Worm (Caenorhabditis elegans) whole organism, L2 larva: ENCODE measurements around the gene F18C5.9.

ENCODE experiments used
- C34F6.9 ChIP-seq: fragments of 150-350 bp; optimal IDR thresholded peaks from 2 replicates; lab custom pipeline; 2014; ENCODE audit warnings: missing biosample characterization, missing genetic modification characterization
- R02D3.7 ChIP-seq: fragments of 150-350 bp; optimal IDR thresholded peaks from 2 replicates; lab custom pipeline; 2014; ENCODE audit warnings: missing biosample characterization, missing genetic modification characterization
- alr-1 ChIP-seq: fragments of 150-350 bp; optimal IDR thresholded peaks from 2 replicates; lab custom pipeline; 2014; ENCODE audit warnings: missing biosample characterization, missing genetic modification characterization
- aly-2 ChIP-seq: fragments of 150-350 bp; optimal IDR thresholded peaks from 2 replicates; lab custom pipeline; 2014; ENCODE audit warnings: missing biosample characterization, missing genetic modification characterization
- ama-1 ChIP-seq: fragments of 150-350 bp; optimal IDR thresholded peaks from 2 replicates; lab custom pipeline; 2018; ENCODE audit warnings: inconsistent platforms
- blmp-1 ChIP-seq: sonication (generic microtip); optimal IDR thresholded peaks from 2 replicates; lab custom pipeline; 2017; ENCODE audit warnings: missing genetic modification characterization, mild to moderate bottlenecking, missing compliant biosample characterization, antibody characterized with exemption, moderate library complexity; ENCODE audit not compliant: insufficient read depth
- ceh-16 ChIP-seq: fragments of 150-350 bp; optimal IDR thresholded peaks from 2 replicates; lab custom pipeline; 2014; ENCODE audit warnings: missing biosample characterization, missing genetic modification characterization
- crh-2 ChIP-seq: sonication (generic microtip); optimal IDR thresholded peaks from 2 replicates; lab custom pipeline; 2017; ENCODE audit warnings: missing biosample characterization, missing genetic modification characterization
- elt-3 ChIP-seq: sonication (generic microtip); optimal IDR thresholded peaks from 2 replicates; lab custom pipeline; 2017; ENCODE audit warnings: missing biosample characterization, missing genetic modification characterization
- fos-1 ChIP-seq: fragments of 150-350 bp; optimal IDR thresholded peaks from 2 replicates; lab custom pipeline; 2014; ENCODE audit warnings: missing biosample characterization, missing genetic modification characterization
- gmeb-1 ChIP-seq: fragments of 150-350 bp; optimal IDR thresholded peaks from 2 replicates; lab custom pipeline; 2014; ENCODE audit warnings: missing biosample characterization, missing genetic modification characterization
- lin-13 ChIP-seq: fragments of 150-350 bp; optimal IDR thresholded peaks from 2 replicates; lab custom pipeline; 2014; ENCODE audit warnings: missing biosample characterization, missing genetic modification reagents, missing genetic modification characterization
- lsy-2 ChIP-seq, 2 experiments: fragments of 150-350 bp in 1 of 2; sonication (generic microtip) in 1 of 2; optimal IDR thresholded peaks; 2 replicates each; lab custom pipeline; 2014 to 2017; ENCODE audit warnings: missing biosample characterization in 2 of 2, missing genetic modification characterization in 2 of 2
- mab-5 ChIP-seq: fragments of 150-350 bp; optimal IDR thresholded peaks from 2 replicates; lab custom pipeline; 2014; ENCODE audit warnings: missing biosample characterization, missing genetic modification characterization
- mbf-1 ChIP-seq: sonication (generic microtip); optimal IDR thresholded peaks from 2 replicates; lab custom pipeline; 2017; ENCODE audit warnings: missing biosample characterization, missing genetic modification characterization
- nhr-10 ChIP-seq: sonication (generic microtip); optimal IDR thresholded peaks from 2 replicates; lab custom pipeline; 2017; ENCODE audit warnings: missing biosample characterization, missing genetic modification characterization
- nhr-11 ChIP-seq: fragments of 150-350 bp; optimal IDR thresholded peaks from 2 replicates; lab custom pipeline; 2014; ENCODE audit warnings: missing biosample characterization, missing genetic modification characterization
- nhr-12 ChIP-seq: fragments of 150-350 bp; optimal IDR thresholded peaks from 2 replicates; lab custom pipeline; 2014; ENCODE audit warnings: missing biosample characterization, missing genetic modification characterization
- nhr-129 ChIP-seq: fragments of 150-350 bp; optimal IDR thresholded peaks from 2 replicates; lab custom pipeline; 2014; ENCODE audit warnings: missing biosample characterization, missing genetic modification characterization
- nhr-237 ChIP-seq: fragments of 150-350 bp; optimal IDR thresholded peaks from 2 replicates; lab custom pipeline; 2014; ENCODE audit warnings: missing biosample characterization, missing genetic modification characterization
- nhr-77 ChIP-seq: fragments of 150-350 bp; optimal IDR thresholded peaks from 2 replicates; lab custom pipeline; 2014; ENCODE audit warnings: missing biosample characterization, missing genetic modification characterization
- sem-4 ChIP-seq: fragments of 150-350 bp; optimal IDR thresholded peaks from 2 replicates; lab custom pipeline; 2014; ENCODE audit warnings: missing biosample characterization, missing genetic modification reagents, missing genetic modification characterization
- skn-1 ChIP-seq: sonication (generic microtip); optimal IDR thresholded peaks from 2 replicates; lab custom pipeline; 2017; ENCODE audit warnings: missing biosample characterization, missing genetic modification characterization
- sma-9 ChIP-seq, 2 experiments: fragments of 150-350 bp in 1 of 2; sonication (generic microtip) in 1 of 2; optimal IDR thresholded peaks; 2 replicates each; lab custom pipeline; 2014 to 2016; ENCODE audit warnings: missing genetic modification characterization in 2 of 2, mild to moderate bottlenecking in 1 of 2, missing biosample characterization in 1 of 2, missing compliant biosample characterization in 1 of 2, missing genetic modification reagents in 1 of 2, moderate library complexity in 1 of 2
- unc-55 ChIP-seq: fragments of 150-350 bp; sonication (generic microtip); optimal IDR thresholded peaks from 3 replicates; lab custom pipeline; 2014; ENCODE audit warnings: missing biosample characterization, missing genetic modification reagents, missing genetic modification characterization
- ztf-11 ChIP-seq: sonication (generic microtip); optimal IDR thresholded peaks from 2 replicates; lab custom pipeline; 2017; ENCODE audit warnings: missing biosample characterization, missing genetic modification characterization

Gene F18C5.9

DNA sequence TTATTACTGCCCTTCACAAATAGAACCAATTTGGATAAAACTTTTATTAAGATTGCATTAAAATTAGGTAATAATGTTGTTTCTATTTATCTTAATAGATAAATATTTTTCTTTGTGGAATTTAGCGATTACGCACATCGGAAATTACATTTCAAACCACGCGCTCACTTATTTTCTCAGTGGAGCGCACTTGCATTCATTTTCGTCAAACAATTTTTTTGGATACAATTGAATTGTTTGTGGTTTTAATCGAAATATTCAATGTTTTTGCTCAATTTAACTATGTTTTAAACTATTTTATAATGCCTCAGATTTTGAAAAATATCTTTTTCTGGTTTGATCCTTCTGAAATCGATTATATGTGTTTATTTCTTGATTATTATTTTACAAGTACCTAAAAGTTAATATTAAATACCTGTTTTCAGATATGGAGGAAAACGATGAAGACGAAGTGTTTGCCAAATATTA lies 30.9 kb upstream of the F18C5.9 start, which contains the start of gene utp-20 (continued):
- peak; percentile 30 for TF ChIP-seq sma-9 (GFP tag; optimal IDR thresholded peaks at IDR 0.05; lab: Kevin White, UChicago)
- TF ChIP-seq sma-9 (tag; optimal IDR thresholded peaks at IDR 0.05; lab: Kevin White, UChicago) = no peak
- TF ChIP-seq ztf-11 (tag; lab: Kevin White, UChicago) = no peak
- TF ChIP-seq lin-13 (GFP tag; lab: Kevin White, UChicago) = peak; percentile 44
- no peak for TF ChIP-seq fos-1 (tag; lab: Kevin White, UChicago)
- no peak for TF ChIP-seq nhr-12 (tag; lab: Kevin White, UChicago)
- no peak for TF ChIP-seq ama-1 (lab: Kevin White, UChicago)
- peak; percentile 87 for TF ChIP-seq unc-55 (GFP tag; lab: Kevin White, UChicago)
- no peak for TF ChIP-seq aly-2 (tag; lab: Kevin White, UChicago)
- peak; percentile 44 for TF ChIP-seq crh-2 (tag; lab: Kevin White, UChicago)

ce11 chrII:6544842-6545410 lies 22.0 kb upstream of the F18C5.9 start, which contains the start of gene lron-15:
lron-15 (minus strand) TSS chrII:6544892.
- TF ChIP-seq sma-9 (GFP tag; optimal IDR thresholded peaks at IDR 0.05; lab: Kevin White, UChicago) (no peak), sma-9 (tag; optimal IDR thresholded peaks at IDR 0.05; lab: Kevin White, UChicago) (no peak), lin-13 (GFP tag; lab: Kevin White, UChicago) (no peak), C34F6.9 (tag; lab: Kevin White, UChicago) (no peak), elt-3 (no peak)

DNA sequence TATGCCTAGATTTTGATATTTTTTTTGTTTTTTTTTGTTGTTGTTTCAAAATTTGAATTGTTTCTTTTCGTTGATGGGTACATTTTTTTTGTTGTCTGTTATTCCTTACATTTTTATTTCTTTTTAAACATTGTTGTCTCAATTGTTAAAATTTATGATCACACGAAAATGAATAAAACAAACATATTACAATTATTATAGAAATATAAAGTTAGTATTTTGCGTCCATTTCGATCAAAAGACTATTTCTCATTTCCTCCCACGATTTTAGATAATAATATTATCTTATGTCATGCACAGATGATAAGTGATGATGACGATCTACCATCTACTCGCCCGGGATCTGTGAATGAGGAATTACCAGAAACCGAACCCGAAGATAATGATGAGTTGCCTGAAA lies 12.3 kb upstream of the F18C5.9 start, which contains the start of gene wrn-1:
Gene wrn-1 (plus strand): TSS at position 301 of the 400 bp plus-strand sequence.
- no peak for TF ChIP-seq ama-1 (lab: Kevin White, UChicago)
- no peak for TF ChIP-seq unc-55 (GFP tag; lab: Kevin White, UChicago)
- TF ChIP-seq, all 48 proteins: peak for 0

DNA sequence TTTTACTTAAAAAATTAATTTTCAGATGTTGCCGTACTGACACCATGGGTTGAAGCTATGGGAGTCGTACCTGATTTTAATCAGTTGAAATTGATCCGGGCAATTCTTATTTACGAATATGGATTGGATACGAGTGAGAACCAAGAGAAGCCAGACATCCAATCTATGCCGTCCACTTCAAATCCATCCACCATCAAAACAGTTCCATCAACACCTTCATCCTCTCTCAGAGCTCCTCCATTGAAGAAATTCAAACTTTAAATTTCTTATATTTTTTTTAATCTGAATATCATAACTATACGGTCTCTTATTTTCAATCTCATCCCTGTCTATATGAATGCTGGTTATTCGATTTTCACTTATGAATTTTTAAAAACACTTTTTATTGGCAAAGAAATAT lies 8.0 kb upstream of the F18C5.9 start:
- TF ChIP-seq ceh-16 (tag; lab: Kevin White, UChicago) (no peak), aly-2 (tag; lab: Kevin White, UChicago) (no peak), mab-5 (tag; lab: Kevin White, UChicago) (no peak), nhr-237 (tag; lab: Kevin White, UChicago) (no peak), lin-13 (GFP tag; lab: Kevin White, UChicago) (no peak), nhr-11 (no peak), sem-4 (tag; lab: Kevin White, UChicago) (no peak), R02D3.7 (tag; lab: Kevin White, UChicago) (no peak), lsy-2 (tag; optimal IDR thresholded peaks at IDR 0.05; lab: Kevin White, UChicago) (no peak)

DNA sequence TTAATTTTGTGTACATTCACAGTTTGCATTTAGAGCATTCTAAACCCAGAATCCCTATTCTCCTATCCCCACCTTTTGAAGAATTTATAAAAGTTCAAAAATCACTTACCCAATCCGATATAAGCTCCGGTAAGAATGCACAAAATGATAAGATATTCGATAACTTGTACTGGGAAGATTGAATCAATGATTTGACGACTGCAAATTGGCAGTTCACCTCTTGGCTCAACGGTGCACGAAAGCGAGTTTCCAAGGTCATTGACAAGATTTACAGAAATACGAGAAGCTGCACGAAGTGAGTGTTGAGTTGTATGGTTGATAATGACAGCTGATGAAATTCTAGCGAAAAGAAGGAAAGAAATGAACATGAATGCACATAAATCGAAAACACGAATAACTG lies 6.6 kb upstream of the F18C5.9 start:
- TF ChIP-seq blmp-1 (tag; lab: Kevin White, UChicago) (no peak), nhr-77 (tag; lab: Kevin White, UChicago) (no peak), ama-1 (lab: Kevin White, UChicago) (peak; percentile 51), nhr-129 (tag; lab: Kevin White, UChicago) (peak; percentile 27), mbf-1 (tag; lab: Kevin White, UChicago) (no peak)

DNA sequence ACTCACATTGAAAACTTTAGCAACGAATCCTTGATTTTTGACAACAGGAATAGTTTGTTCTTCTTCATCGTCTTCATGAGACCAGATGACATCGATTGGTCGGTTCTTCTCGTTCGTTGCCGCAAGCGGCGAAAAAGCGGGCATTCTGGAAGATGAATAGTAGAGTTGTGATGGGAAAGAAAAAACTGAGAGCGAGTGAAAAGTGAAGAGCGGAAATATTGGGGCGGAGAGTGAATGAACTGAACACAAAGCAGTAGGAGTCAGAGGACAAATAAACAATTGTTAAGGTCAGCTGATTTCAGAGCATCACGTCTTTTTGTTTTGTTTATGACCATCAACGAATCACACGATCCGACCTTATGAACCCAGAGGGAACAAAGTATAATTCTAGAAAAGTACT lies 5.6 kb upstream of the F18C5.9 start, which contains the start of gene F18C5.10:
Gene F18C5.10 (minus strand): TSS at position 145 of the 400 bp plus-strand sequence.
- TF ChIP-seq R02D3.7 (tag; lab: Kevin White, UChicago) (no peak), nhr-237 (tag; lab: Kevin White, UChicago) (no peak), nhr-10 (no peak), lsy-2 (tag; optimal IDR thresholded peaks at IDR 0.05; lab: Kevin White, UChicago) (peak in 1 of 2 experiments; percentile 9), unc-55 (GFP tag; lab: Kevin White, UChicago) (no peak), crh-2 (tag; lab: Kevin White, UChicago) (no peak), nhr-129 (tag; lab: Kevin White, UChicago) (peak; percentile 74), alr-1 (no peak), blmp-1 (tag; lab: Kevin White, UChicago) (no peak), sem-4 (tag; lab: Kevin White, UChicago) (no peak), nhr-12 (tag; lab: Kevin White, UChicago) (no peak), ama-1 (lab: Kevin White, UChicago) (peak; percentile 60), nhr-77 (tag; lab: Kevin White, UChicago) (no peak), skn-1 (tag; lab: Kevin White, UChicago) (no peak), gmeb-1 (tag; lab: Kevin White, UChicago) (no peak)
